Worm (Caenorhabditis elegans) whole organism, L1 larva: ENCODE measurements around the gene M01G5.1.

ENCODE experiments used
- F16B12.6 ChIP-seq: fragments of 150-350 bp; optimal IDR thresholded peaks from 2 replicates; lab custom pipeline; 2014; ENCODE audit warnings: missing biosample characterization, missing genetic modification characterization
- ama-1 ChIP-seq: fragments of 150-350 bp; optimal IDR thresholded peaks from 2 replicates; lab custom pipeline; 2014
- blmp-1 ChIP-seq: fragments of 150-350 bp; optimal IDR thresholded peaks from 2 replicates; lab custom pipeline; 2014; ENCODE audit warnings: missing biosample characterization, missing genetic modification characterization
- ceh-82 ChIP-seq, 3 experiments: fragments of 150-350 bp in 1 of 3; sonication (generic microtip) in 2 of 3; optimal IDR thresholded peaks; 2 replicates each; lab custom pipeline; 2014 to 2017; ENCODE audit warnings: missing biosample characterization in 3 of 3, missing genetic modification characterization in 3 of 3
- dpl-1 ChIP-seq, 3 experiments: fragments of 150-350 bp in 2 of 3; sonication (generic microtip) in 1 of 3; optimal IDR thresholded peaks; 2 replicates each; lab custom pipeline; 2014 to 2017; ENCODE audit warnings: missing biosample characterization in 3 of 3, missing genetic modification characterization in 3 of 3, missing genetic modification reagents in 3 of 3
- efl-1 ChIP-seq, 4 experiments: fragments of 150-350 bp; optimal IDR thresholded peaks in 3 of 4; peaks in 1 of 4; 1 replicate in 1 of 4; 2 replicates in 3 of 4; lab custom pipeline; 2014; ENCODE audit warnings: missing biosample characterization in 2 of 4, missing genetic modification characterization in 2 of 4, missing genetic modification reagents in 2 of 4
- elt-2 ChIP-seq: sonication (generic microtip); optimal IDR thresholded peaks from 2 replicates; lab custom pipeline; 2016; ENCODE audit warnings: missing genetic modification characterization, mild to moderate bottlenecking, inconsistent platforms, missing compliant biosample characterization, missing genetic modification reagents
- fkh-4 ChIP-seq: sonication (generic microtip); optimal IDR thresholded peaks from 2 replicates; lab custom pipeline; 2016; ENCODE audit warnings: missing compliant biosample characterization, missing genetic modification characterization, borderline replicate concordance
- fkh-8 ChIP-seq: sonication (generic microtip); optimal IDR thresholded peaks from 2 replicates; lab custom pipeline; 2016; ENCODE audit warnings: mild to moderate bottlenecking, missing genetic modification characterization, missing compliant biosample characterization
- grh-1 ChIP-seq: fragments of 200-800 bp; sonication (Bioruptor generic); IDR thresholded peaks from 2 replicates; pipeline ENCODE4 v1.3.6; 2022; ENCODE audit warnings: missing genetic modification reagents, missing genetic modification characterization, missing compliant biosample characterization
- hlh-17 ChIP-seq: fragments of 200-800 bp; sonication (Bioruptor generic); optimal IDR thresholded peaks from 2 replicates; lab custom pipeline; 2018; ENCODE audit warnings: missing genetic modification characterization, mild to moderate bottlenecking, missing compliant biosample characterization, moderate library complexity, borderline replicate concordance
- hlh-4 ChIP-seq: sonication (generic microtip); optimal IDR thresholded peaks from 2 replicates; lab custom pipeline; 2016; ENCODE audit warnings: mild to moderate bottlenecking, missing genetic modification characterization, missing compliant biosample characterization
- lin-13 ChIP-seq: fragments of 150-350 bp; optimal IDR thresholded peaks from 2 replicates; lab custom pipeline; 2014; ENCODE audit warnings: missing biosample characterization, missing genetic modification reagents, missing genetic modification characterization
- lin-15B ChIP-seq: fragments of 150-350 bp; sonication (generic microtip); optimal IDR thresholded peaks from 3 replicates; lab custom pipeline; 2014; ENCODE audit warnings: missing biosample characterization, missing genetic modification characterization
- lin-35 ChIP-seq, 2 experiments: fragments of 150-350 bp; optimal IDR thresholded peaks; 2 replicates each; lab custom pipeline; 2014; ENCODE audit warnings: missing biosample characterization in 2 of 2, missing genetic modification characterization in 2 of 2, missing genetic modification reagents in 2 of 2
- lin-39 ChIP-seq: fragments of 150-350 bp; optimal IDR thresholded peaks from 2 replicates; lab custom pipeline; 2014; ENCODE audit warnings: missing biosample characterization, missing genetic modification reagents, missing genetic modification characterization
- lir-3 ChIP-seq: sonication (generic microtip); optimal IDR thresholded peaks from 2 replicates; lab custom pipeline; 2016; ENCODE audit warnings: mild to moderate bottlenecking, missing genetic modification characterization, moderate library complexity, missing compliant biosample characterization; ENCODE audit not compliant: poor library complexity
- lsy-2 ChIP-seq, 2 experiments: fragments of 150-350 bp; optimal IDR thresholded peaks; 2 replicates each; lab custom pipeline; 2014; ENCODE audit warnings: missing biosample characterization in 2 of 2, missing genetic modification characterization in 2 of 2
- mep-1 ChIP-seq: fragments of 150-350 bp; optimal IDR thresholded peaks from 2 replicates; lab custom pipeline; 2014; ENCODE audit warnings: missing biosample characterization, missing genetic modification characterization
- nhr-76 ChIP-seq: sonication (generic microtip); optimal IDR thresholded peaks from 2 replicates; lab custom pipeline; 2017; ENCODE audit warnings: missing biosample characterization, missing genetic modification characterization
- nhr-77 ChIP-seq: fragments of 150-350 bp; optimal IDR thresholded peaks from 2 replicates; lab custom pipeline; 2014; ENCODE audit warnings: missing biosample characterization, missing genetic modification characterization
- nhr-85 ChIP-seq: sonication (generic microtip); peaks from one replicate; lab custom pipeline; 2016; ENCODE audit warnings: missing genetic modification characterization, inconsistent platforms, missing compliant biosample characterization
- nhr-90 ChIP-seq: sonication (generic microtip); optimal IDR thresholded peaks from 2 replicates; lab custom pipeline; 2016; ENCODE audit warnings: mild to moderate bottlenecking, missing genetic modification characterization, missing compliant biosample characterization; ENCODE audit not compliant: poor library complexity
- rnt-1 ChIP-seq: sonication (generic microtip); optimal IDR thresholded peaks from 2 replicates; lab custom pipeline; 2016; ENCODE audit warnings: mild to moderate bottlenecking, missing genetic modification characterization, moderate library complexity, missing compliant biosample characterization
- skn-1 ChIP-seq: fragments of 150-350 bp; optimal IDR thresholded peaks from 2 replicates; lab custom pipeline; 2014; ENCODE audit warnings: missing biosample characterization, missing genetic modification characterization
- snu-23 ChIP-seq: sonication (generic microtip); optimal IDR thresholded peaks from 2 replicates; lab custom pipeline; 2016; ENCODE audit warnings: missing genetic modification characterization, missing compliant biosample characterization
- tbx-2 ChIP-seq: sonication (generic microtip); optimal IDR thresholded peaks from 2 replicates; lab custom pipeline; 2016; ENCODE audit warnings: missing genetic modification characterization, missing compliant biosample characterization
- tlp-1 ChIP-seq: fragments of 150-350 bp; optimal IDR thresholded peaks from 2 replicates; lab custom pipeline; 2014; ENCODE audit warnings: missing biosample characterization, missing genetic modification characterization
- unc-130 ChIP-seq: fragments of 150-350 bp; optimal IDR thresholded peaks from 2 replicates; lab custom pipeline; 2017; ENCODE audit warnings: missing biosample characterization, missing genetic modification characterization, inconsistent platforms
- unc-30 ChIP-seq: sonication (generic microtip); optimal IDR thresholded peaks from 2 replicates; lab custom pipeline; 2017; ENCODE audit warnings: missing biosample characterization, missing genetic modification characterization
- vab-15 ChIP-seq: sonication (generic microtip); optimal IDR thresholded peaks from 2 replicates; lab custom pipeline; 2017; ENCODE audit warnings: missing genotype, mild to moderate bottlenecking, missing genetic modification characterization, missing compliant biosample characterization
- xbp-1 ChIP-seq: sonication (generic microtip); optimal IDR thresholded peaks from 2 replicates; lab custom pipeline; 2016; ENCODE audit warnings: missing genetic modification characterization, missing compliant biosample characterization
- zag-1 ChIP-seq: fragments of 150-350 bp; optimal IDR thresholded peaks from 2 replicates; lab custom pipeline; 2014; ENCODE audit warnings: missing biosample characterization, missing genetic modification characterization
- zip-4 ChIP-seq: fragments of 200-800 bp; sonication (Bioruptor generic); optimal IDR thresholded peaks from 2 replicates; lab custom pipeline; 2018; ENCODE audit warnings: mild to moderate bottlenecking, missing genetic modification characterization, moderate library complexity, missing compliant biosample characterization
- ztf-4 ChIP-seq: fragments of 150-350 bp; optimal IDR thresholded peaks from 2 replicates; lab custom pipeline; 2014; ENCODE audit warnings: missing biosample characterization, missing genetic modification characterization

The M01G5.1 gene

DNA sequence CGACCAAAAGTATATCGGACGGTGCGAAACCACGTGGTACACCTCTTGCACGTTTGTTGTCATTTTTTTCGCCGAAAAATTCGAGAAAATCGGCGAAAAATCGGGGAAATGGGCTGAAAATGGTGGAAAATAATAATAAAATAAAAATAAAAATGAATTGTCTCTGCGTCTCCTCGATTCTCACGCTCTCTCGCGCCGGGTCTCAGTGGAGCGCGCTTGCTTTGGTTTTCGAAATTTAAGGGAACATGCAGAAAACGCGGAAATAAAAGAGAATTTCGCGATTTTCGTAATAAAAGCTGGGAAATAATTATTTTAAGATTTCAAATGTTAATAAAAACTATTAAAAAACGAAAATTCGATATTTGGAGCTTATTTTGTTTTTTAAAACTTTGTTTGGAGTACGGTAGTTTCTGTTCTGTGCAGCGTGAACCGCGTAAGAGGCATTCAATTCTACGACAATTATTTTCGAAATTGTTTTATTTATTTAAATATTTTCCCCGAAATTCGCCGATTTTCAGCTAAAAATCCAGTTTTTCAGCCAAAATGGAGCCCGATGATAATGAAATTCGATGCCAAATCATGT lies at the start of gene M01G5.1, which contains the start of gene ave-1:
Gene M01G5.1, plus strand, starts transcription at position 539 of the 583 bp plus-strand sequence.
Gene ave-1, minus strand, starts transcription at position 113 of the 583 bp plus-strand sequence.
- TF ChIP-seq zag-1 (tag; lab: Kevin White, UChicago) (no peak), lin-15B (tag; lab: Kevin White, UChicago) (peak; percentile 22), nhr-90 (tag; lab: Kevin White, UChicago) (peak; percentile 9), lin-13 (GFP tag; lab: Kevin White, UChicago) (peak; percentile 25), unc-30 (tag; lab: Kevin White, UChicago) (no peak), grh-1 (GFP tag; lab: Robert Waterston, UW) (no peak), lin-35 (GFP tag; optimal IDR thresholded peaks at IDR 0.05; lab: Kevin White, UChicago) (peak; percentile 39 to 49), efl-1 (optimal IDR thresholded peaks at IDR 0.05; lab: Kevin White, UChicago) (peak; percentile 46 to 49), efl-1 (GFP tag; optimal IDR thresholded peaks at IDR 0.05 in 1 of 2; lab: Kevin White, UChicago) (peak; percentile 63 to 93), dpl-1 (GFP tag; optimal IDR thresholded peaks at IDR 0.05; lab: Kevin White, UChicago) (peak; percentile 41 to 68 (median 50)), skn-1 (tag; lab: Kevin White, UChicago) (peak; percentile 29), nhr-77 (tag; lab: Kevin White, UChicago) (no peak), tbx-2 (tag; lab: Kevin White, UChicago) (peak; percentile 36), ceh-82 (tag; optimal IDR thresholded peaks at IDR 0.05; lab: Kevin White, UChicago) (peak in 1 of 3 experiments; percentile 66), mep-1 (peak; percentile 71), F16B12.6 (tag; lab: Kevin White, UChicago) (peak; percentile 41), blmp-1 (tag; lab: Kevin White, UChicago) (peak; percentile 24), lsy-2 (tag; optimal IDR thresholded peaks at IDR 0.05; lab: Kevin White, UChicago) (peak; percentile 65 to 75), xbp-1 (tag; lab: Kevin White, UChicago) (peak; percentile 35), snu-23 (GFP tag; lab: Kevin White, UChicago) (peak; percentile 48), hlh-4 (tag; lab: Kevin White, UChicago) (no peak), fkh-4 (tag; lab: Kevin White, UChicago) (no peak), nhr-85 (tag; lab: Kevin White, UChicago) (peak; percentile 50)

DNA sequence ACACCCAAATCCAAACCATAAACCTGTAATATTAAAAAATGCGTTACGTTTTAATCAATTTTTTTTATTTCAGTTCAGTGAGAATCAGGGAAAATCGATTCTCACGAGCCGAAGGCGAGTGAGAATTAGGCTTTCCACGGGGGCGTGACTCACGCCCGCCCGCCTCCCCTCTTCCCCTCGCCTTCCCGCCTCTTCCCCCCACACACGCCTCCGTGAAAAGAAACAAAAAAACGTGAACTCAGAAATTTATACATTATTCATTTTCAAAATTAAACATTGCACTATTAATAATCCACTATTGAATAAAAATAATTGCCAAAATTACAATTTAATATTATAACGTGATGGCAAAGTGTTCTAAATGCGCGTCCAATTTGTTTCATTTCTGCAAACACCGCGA lies 49.5 kb upstream of the M01G5.1 start:
- TF ChIP-seq lin-15B (tag; lab: Kevin White, UChicago) (no peak), snu-23 (GFP tag; lab: Kevin White, UChicago) (no peak), lir-3 (no peak), fkh-8 (tag; lab: Kevin White, UChicago) (no peak), elt-2 (tag; lab: Kevin White, UChicago) (no peak)

DNA sequence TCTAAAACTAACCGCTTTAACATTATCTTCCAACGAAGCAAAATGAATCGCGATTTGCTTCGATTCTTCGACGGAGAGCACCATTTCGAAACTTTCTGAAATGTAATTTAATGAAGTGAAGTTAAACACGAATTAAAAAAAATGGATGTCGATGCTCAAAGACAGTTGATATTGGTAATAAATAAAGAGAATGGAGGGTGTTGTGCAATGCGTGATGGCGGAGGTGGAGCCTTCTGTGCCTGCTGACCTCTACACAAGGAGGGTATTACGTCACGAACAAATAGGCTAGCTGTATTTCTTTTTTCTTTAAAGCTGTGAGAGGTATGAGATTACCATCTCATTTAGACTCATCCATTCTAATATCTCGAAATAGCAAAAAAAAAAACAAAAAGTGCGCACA lies 40.5 kb upstream of the M01G5.1 start, which contains the start of gene Y82E9BR.17:
Gene Y82E9BR.17, minus strand, starts transcription at position 101 of the 400 bp plus-strand sequence.
- TF ChIP-seq hlh-17 (GFP tag; lab: Kevin White, UChicago) (no peak), rnt-1 (no peak)

DNA sequence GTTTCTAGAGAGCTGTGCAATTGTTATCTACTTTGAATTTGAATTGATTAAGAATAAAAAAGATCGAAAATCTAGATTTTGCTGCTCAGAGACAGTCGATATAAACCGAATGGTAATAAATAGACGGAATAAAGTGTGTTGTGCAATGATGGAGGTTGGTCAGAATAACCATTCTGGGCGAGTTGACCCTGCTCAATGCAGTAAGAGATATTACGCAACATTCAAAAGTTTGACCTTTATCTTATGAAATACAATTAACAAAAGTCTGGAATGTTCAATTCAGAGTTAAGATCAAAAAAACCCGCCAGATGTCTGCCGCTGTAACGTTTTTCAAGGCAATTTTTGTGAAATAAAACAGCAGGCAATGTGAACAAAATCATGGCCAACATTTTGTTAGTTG lies 39.3 kb upstream of the M01G5.1 start:
- TF ChIP-seq lin-35 (GFP tag; optimal IDR thresholded peaks at IDR 0.05; lab: Kevin White, UChicago) (no peak), zag-1 (tag; lab: Kevin White, UChicago) (no peak), lin-39 (no peak), tlp-1 (tag; lab: Kevin White, UChicago) (no peak), nhr-76 (tag; lab: Kevin White, UChicago) (no peak), vab-15 (tag; lab: Kevin White, UChicago) (no peak), unc-130 (tag; lab: Kevin White, UChicago) (no peak), ztf-4 (tag; lab: Kevin White, UChicago) (no peak), xbp-1 (tag; lab: Kevin White, UChicago) (no peak), zip-4 (GFP tag; lab: Kevin White, UChicago) (no peak), lsy-2 (tag; optimal IDR thresholded peaks at IDR 0.05; lab: Kevin White, UChicago) (no peak), ama-1 (lab: Kevin White, UChicago) (no peak)
